Worm (Caenorhabditis elegans) whole organism, L4 larva: ENCODE data around the gene T07C4.12.

Experiments
- F26F4.8 ChIP-seq: fragments of 200-800 bp; sonication (Bioruptor generic); conservative IDR thresholded peaks from 2 replicates; pipeline ENCODE4 v1.3.6; 2022; ENCODE audit warnings: missing genetic modification characterization, missing compliant biosample characterization
- aha-1 ChIP-seq: fragments of 150-350 bp; peaks from one replicate; lab custom pipeline; 2014; ENCODE audit warnings: missing biosample characterization, missing genetic modification characterization
- aly-2 ChIP-seq: sonication (generic microtip); optimal IDR thresholded peaks from 2 replicates; lab custom pipeline; 2018; ENCODE audit warnings: missing biosample characterization, missing genetic modification characterization
- ceh-28 ChIP-seq: fragments of 150-350 bp; optimal IDR thresholded peaks from 2 replicates; lab custom pipeline; 2014; ENCODE audit warnings: missing biosample characterization, missing genetic modification reagents, missing genetic modification characterization
- ceh-62 ChIP-seq: sonication (generic microtip); optimal IDR thresholded peaks from 2 replicates; lab custom pipeline; 2017; ENCODE audit warnings: missing biosample characterization, missing genetic modification characterization
- daf-16 ChIP-seq, 3 experiments: sonication (generic microtip); optimal IDR thresholded peaks; 2 replicates each; lab custom pipeline; 2016 to 2017; ENCODE audit warnings: missing genetic modification characterization in 3 of 3, missing genetic modification reagents in 3 of 3, mild to moderate bottlenecking in 2 of 3, missing compliant biosample characterization in 2 of 3, missing biosample characterization in 1 of 3, moderate library complexity in 1 of 3
- dpl-1 ChIP-seq: fragments of 150-350 bp; optimal IDR thresholded peaks from 2 replicates; lab custom pipeline; 2014; ENCODE audit warnings: missing biosample characterization, missing genetic modification reagents, missing genetic modification characterization
- duxl-1 ChIP-seq: sonication (generic microtip); optimal IDR thresholded peaks from 2 replicates; lab custom pipeline; 2016; ENCODE audit warnings: mild to moderate bottlenecking, missing genetic modification characterization, moderate library complexity, missing compliant biosample characterization; ENCODE audit not compliant: poor library complexity
- dve-1 ChIP-seq: sonication (generic microtip); optimal IDR thresholded peaks from 2 replicates; lab custom pipeline; 2017; ENCODE audit warnings: antibody characterized with exemption, mild to moderate bottlenecking, missing genetic modification characterization, missing compliant biosample characterization; ENCODE audit not compliant: insufficient read depth
- gei-8 ChIP-seq: fragments of 200-800 bp; sonication (Bioruptor generic); optimal IDR thresholded peaks from 2 replicates; lab custom pipeline; 2018; ENCODE audit warnings: mild to moderate bottlenecking, missing genetic modification characterization, missing compliant biosample characterization
- hif-1 ChIP-seq, 2 experiments: sonication (generic microtip); optimal IDR thresholded peaks; 2 replicates each; lab custom pipeline; 2016 to 2017; ENCODE audit warnings: missing compliant biosample characterization in 2 of 2, missing genetic modification characterization in 2 of 2, missing genetic modification reagents in 2 of 2, missing genotype in 2 of 2, mild to moderate bottlenecking in 1 of 2
- hlh-30 ChIP-seq: sonication (generic microtip); optimal IDR thresholded peaks from 2 replicates; lab custom pipeline; 2017; ENCODE audit warnings: antibody characterized with exemption, mild to moderate bottlenecking, missing genetic modification characterization, missing compliant biosample characterization; ENCODE audit not compliant: insufficient read depth
- hmg-1.1 ChIP-seq: fragments of 200-800 bp; sonication (Bioruptor generic); IDR thresholded peaks from 2 replicates; pipeline ENCODE4 v1.3.6; 2022; ENCODE audit warnings: missing genetic modification reagents, missing genetic modification characterization, missing compliant biosample characterization
- lin-1 ChIP-seq: fragments of 200-800 bp; sonication (Bioruptor generic); IDR thresholded peaks from 2 replicates; pipeline ENCODE4 v1.3.6; 2022; ENCODE audit warnings: missing genetic modification reagents, missing genetic modification characterization, missing compliant biosample characterization
- lsy-2 ChIP-seq, 2 experiments: fragments of 150-350 bp in 1 of 2; sonication (generic microtip) in 1 of 2; optimal IDR thresholded peaks; 2 replicates each; lab custom pipeline; 2014 to 2017; ENCODE audit warnings: missing biosample characterization in 2 of 2, missing genetic modification characterization in 2 of 2
- madf-5 ChIP-seq, 2 experiments: fragments of 200-800 bp; sonication (Bioruptor generic); IDR thresholded peaks; 2 replicates each; pipeline ENCODE4 v1.3.6; 2022; ENCODE audit warnings: missing compliant biosample characterization in 2 of 2, missing genetic modification characterization in 2 of 2
- mep-1 ChIP-seq: fragments of 150-350 bp; sonication (generic microtip); optimal IDR thresholded peaks from 3 replicates; lab custom pipeline; 2014; ENCODE audit warnings: missing biosample characterization, missing genetic modification characterization
- mes-2 ChIP-seq: sonication (generic microtip); optimal IDR thresholded peaks from 2 replicates; lab custom pipeline; 2016; ENCODE audit warnings: missing genotype, mild to moderate bottlenecking, missing genetic modification characterization, missing compliant biosample characterization; ENCODE audit not compliant: poor library complexity, severe bottlenecking
- mxl-3 ChIP-seq: fragments of 200-800 bp; sonication (Bioruptor generic); optimal IDR thresholded peaks from 2 replicates; lab custom pipeline; 2018; ENCODE audit warnings: mild to moderate bottlenecking, missing genetic modification characterization, missing compliant biosample characterization
- nhr-10 ChIP-seq: fragments of 150-350 bp; optimal IDR thresholded peaks from 2 replicates; lab custom pipeline; 2014; ENCODE audit warnings: missing biosample characterization, missing genetic modification characterization
- nhr-237 ChIP-seq: sonication (generic microtip); optimal IDR thresholded peaks from 2 replicates; lab custom pipeline; 2017; ENCODE audit warnings: missing biosample characterization, missing genetic modification characterization
- nhr-28 ChIP-seq: fragments of 150-350 bp; optimal IDR thresholded peaks from 2 replicates; lab custom pipeline; 2014; ENCODE audit warnings: missing biosample characterization, missing genetic modification characterization
- nhr-42 ChIP-seq: fragments of 200-800 bp; sonication (Bioruptor generic); IDR thresholded peaks from 2 replicates; pipeline ENCODE4 v1.3.6; 2022; ENCODE audit warnings: missing genetic modification characterization, missing compliant biosample characterization
- nhr-6 ChIP-seq: fragments of 150-350 bp; optimal IDR thresholded peaks from 2 replicates; lab custom pipeline; 2014; ENCODE audit warnings: missing biosample characterization, missing genetic modification characterization
- pha-4 ChIP-seq, 2 experiments: fragments of 150-350 bp in 1 of 2; fragments of 200-800 bp in 1 of 2; sonication (Bioruptor generic) in 1 of 2; IDR thresholded peaks in 1 of 2; optimal IDR thresholded peaks in 1 of 2; 2 replicates each; pipeline versions ENCODE4 v1.3.6 to Lab custom; 2014 to 2022; ENCODE audit warnings: missing genetic modification characterization in 2 of 2, missing genetic modification reagents in 2 of 2, missing biosample characterization in 1 of 2, missing compliant biosample characterization in 1 of 2
- php-3 ChIP-seq: fragments of 200-800 bp; sonication (Bioruptor generic); IDR thresholded peaks from 2 replicates; pipeline ENCODE4 v1.3.6; 2022; ENCODE audit warnings: missing genetic modification reagents, missing genetic modification characterization, missing compliant biosample characterization
- pqm-1 ChIP-seq: sonication (generic microtip); optimal IDR thresholded peaks from 2 replicates; lab custom pipeline; 2017; ENCODE audit warnings: missing biosample characterization, missing genetic modification characterization
- rbr-2 ChIP-seq: sonication (generic microtip); optimal IDR thresholded peaks from 2 replicates; lab custom pipeline; 2016; ENCODE audit warnings: missing genotype, missing genetic modification characterization, missing compliant biosample characterization
- saeg-2 ChIP-seq: fragments of 200-800 bp; sonication (Bioruptor generic); IDR thresholded peaks from 2 replicates; pipeline ENCODE4 v1.3.6; 2022; ENCODE audit warnings: missing genetic modification reagents, missing genetic modification characterization, missing compliant biosample characterization
- unc-62 ChIP-seq, 3 experiments: fragments of 150-350 bp in 1 of 3; sonication (generic microtip); optimal IDR thresholded peaks in 2 of 3; peaks in 1 of 3; 1 replicate in 1 of 3; 2 replicates in 2 of 3; lab custom pipeline; 2014 to 2017; ENCODE audit warnings: missing biosample characterization in 3 of 3, missing genetic modification characterization in 3 of 3, missing genetic modification reagents in 3 of 3, missing genotype in 1 of 3
- vab-7 ChIP-seq: fragments of 200-800 bp; sonication (Bioruptor generic); IDR thresholded peaks from 2 replicates; pipeline ENCODE4 v1.3.6; 2022; ENCODE audit warnings: missing genetic modification reagents, missing genetic modification characterization, missing compliant biosample characterization
- zfp-2 ChIP-seq: sonication (generic microtip); optimal IDR thresholded peaks from 2 replicates; lab custom pipeline; 2016; ENCODE audit warnings: mild to moderate bottlenecking, missing genetic modification characterization, missing compliant biosample characterization
- zip-11 ChIP-seq: fragments of 200-800 bp; sonication (Bioruptor generic); IDR thresholded peaks from 2 replicates; pipeline ENCODE4 v1.3.6; 2022; ENCODE audit warnings: missing genetic modification characterization, missing compliant biosample characterization

The T07C4.12 gene

ce11 chrIII:10332560-10332959, at the start of gene T07C4.12:
Gene T07C4.12 (minus strand): TSS chrIII:10332660.
- no peak for TF ChIP-seq nhr-28 (tag; lab: Kevin White, UChicago)
- no peak for TF ChIP-seq madf-5 (GFP tag; IDR thresholded peaks at IDR 0.05; lab: Robert Waterston, UW)
- TF ChIP-seq lin-1 (GFP tag; lab: Robert Waterston, UW): no peak
- no peak for TF ChIP-seq F26F4.8 (GFP tag; lab: Robert Waterston, UW)
- no peak for TF ChIP-seq nhr-237 (tag; lab: Kevin White, UChicago)
- TF ChIP-seq, all 104 proteins: peak for 0

- TF ChIP-seq pqm-1 (no peak), nhr-42 (no peak), aha-1 (tag; lab: Kevin White, UChicago) (peak; percentile 38), ceh-62 (tag; lab: Kevin White, UChicago) (no peak), rbr-2 (no peak), saeg-2 (GFP tag; lab: Robert Waterston, UW) (no peak), zip-11 (GFP tag; lab: Robert Waterston, UW) (no peak)
Observed at ce11 chrIII:10381473-10381872, 49.0 kb upstream of the T07C4.12 start, which contains the start of gene C38H2.2. Gene C38H2.2 (plus strand): TSS chrIII:10381773.

- TF ChIP-seq php-3 (GFP tag; lab: Robert Waterston, UW) (no peak), hif-1 (tag; optimal IDR thresholded peaks at IDR 0.05; lab: Kevin White, UChicago) (peak in 1 of 2 experiments; percentile 66), mep-1 (tag; lab: Kevin White, UChicago) (peak; percentile 30), hlh-30 (tag; lab: Kevin White, UChicago) (peak; percentile 8), zfp-2 (no peak), lsy-2 (tag; optimal IDR thresholded peaks at IDR 0.05; lab: Kevin White, UChicago) (peak in 1 of 2 experiments; percentile 53), nhr-6 (peak; percentile 17), vab-7 (GFP tag; lab: Robert Waterston, UW) (no peak), nhr-28 (tag; lab: Kevin White, UChicago) (peak; percentile 69), aly-2 (tag; lab: Kevin White, UChicago) (no peak), dve-1 (tag; lab: Kevin White, UChicago) (peak; percentile 14), dpl-1 (GFP tag; lab: Kevin White, UChicago) (no peak), mes-2 (tag; lab: Kevin White, UChicago) (peak; percentile 17), lin-1 (GFP tag; lab: Robert Waterston, UW) (no peak), pha-4 (GFP tag; IDR thresholded peaks at IDR 0.05; lab: Robert Waterston, UW) (no peak), pha-4 (tag; optimal IDR thresholded peaks at IDR 0.05; lab: Kevin White, UChicago) (no peak), hmg-1.1 (GFP tag; lab: Robert Waterston, UW) (peak; percentile 37; the same call in 1 of the 2 replicates)
Observed at ce11 chrIII:10380640-10381039, 48.2 kb upstream of the T07C4.12 start.

- TF ChIP-seq ceh-28 (tag; lab: Kevin White, UChicago): no peak
- peak; percentile 44 for TF ChIP-seq aha-1 (tag; lab: Kevin White, UChicago)
- peak in 1 of 2 experiments; percentile 15 for TF ChIP-seq unc-62 (GFP tag; optimal IDR thresholded peaks at IDR 0.05 in 1 of 2; lab: Kevin White, UChicago)
- TF ChIP-seq unc-62 (tag; optimal IDR thresholded peaks at IDR 0.05; lab: Kevin White, UChicago): no peak
- no peak for TF ChIP-seq nhr-28 (tag; lab: Kevin White, UChicago)
- TF ChIP-seq nhr-6: no peak
- TF ChIP-seq nhr-10 (tag; lab: Kevin White, UChicago): no peak
- TF ChIP-seq gei-8 (GFP tag; lab: Kevin White, UChicago): no peak
- TF ChIP-seq daf-16 (GFP tag; optimal IDR thresholded peaks at IDR 0.05; lab: Kevin White, UChicago): no peak
- peak; percentile 12 for TF ChIP-seq daf-16 (tag; optimal IDR thresholded peaks at IDR 0.05; lab: Kevin White, UChicago)
- no peak for TF ChIP-seq mxl-3 (GFP tag; lab: Kevin White, UChicago)
- no peak for TF ChIP-seq duxl-1
Observed at ce11 chrIII:10379632-10380031, 47.2 kb upstream of the T07C4.12 start.
